Worm (Caenorhabditis elegans) whole organism, L4 larva: ENCODE data around the gene srw-40.

Experiments used
- jun-1 ChIP-seq: fragments of 150-350 bp; optimal IDR thresholded peaks from 2 replicates; lab custom pipeline; 2014; ENCODE audit warnings: missing biosample characterization, missing genetic modification reagents, missing genetic modification characterization
- mdl-1 ChIP-seq, 2 experiments: fragments of 150-350 bp in 1 of 2; sonication (generic microtip) in 1 of 2; optimal IDR thresholded peaks; 2 replicates each; lab custom pipeline; 2014 to 2017; ENCODE audit warnings: missing biosample characterization in 2 of 2, missing genetic modification characterization in 2 of 2
- vab-7 ChIP-seq: fragments of 200-800 bp; sonication (Bioruptor generic); IDR thresholded peaks from 2 replicates; pipeline ENCODE4 v1.3.6; 2022; ENCODE audit warnings: missing genetic modification reagents, missing genetic modification characterization, missing compliant biosample characterization

- TF ChIP-seq jun-1 (tag; lab: Kevin White, UChicago) (no peak), mdl-1 (tag; optimal IDR thresholded peaks at IDR 0.05; lab: Kevin White, UChicago) (no peak), vab-7 (GFP tag; lab: Robert Waterston, UW) (no peak)
Measured at ce11 chrII:4316011-4316410, at the start of gene srw-40.
